Fruit fly (Drosophila melanogaster) whole organism, embryonic: ENCODE data around the gene CG42578.
A peak's percentile ranks its signal among the peaks of the same experiment; 100 is the strongest.

Experiments
- Abd-B ChIP-seq: fragments of 200-800 bp; sonication (Bioruptor generic); optimal IDR thresholded peaks from 2 replicates; lab custom pipeline; 2018; ENCODE audit warnings: missing biosample characterization, mild to moderate bottlenecking, missing genetic modification characterization, moderate library complexity
- BEAF-32 ChIP-seq: fragments of 200-800 bp; sonication (Bioruptor generic); optimal IDR thresholded peaks from 3 replicates; lab custom pipeline; 2017; ENCODE audit warnings: missing biosample characterization, missing genetic modification characterization, mild to moderate bottlenecking, moderate library complexity, missing genetic modification reagents
- CG10959 ChIP-seq: fragments of 200-800 bp; sonication (Bioruptor generic); IDR thresholded peaks from 2 replicates; pipeline ENCODE4 v1.3.6; 2022; ENCODE audit warnings: missing biosample characterization, missing genetic modification characterization
- CG12104 ChIP-seq: fragments of 200-800 bp; sonication (Bioruptor generic); optimal IDR thresholded peaks from 3 replicates; lab custom pipeline; 2016; ENCODE audit warnings: missing biosample characterization, missing genetic modification characterization
- CG12659 ChIP-seq: fragments of 200-800 bp; sonication (Bioruptor generic); optimal IDR thresholded peaks from 3 replicates; lab custom pipeline; 2017; ENCODE audit warnings: mild to moderate bottlenecking, missing biosample characterization, missing genetic modification reagents, missing genetic modification characterization
- CG13775 ChIP-seq: fragments of 200-800 bp; sonication (Bioruptor generic); optimal IDR thresholded peaks from 3 replicates; lab custom pipeline; 2017; ENCODE audit warnings: missing biosample characterization, mild to moderate bottlenecking, missing genetic modification characterization
- CG14050 ChIP-seq: fragments of 200-800 bp; sonication (Bioruptor generic); IDR thresholded peaks from 3 replicates; pipeline ENCODE4 v1.3.6; 2022; ENCODE audit warnings: missing biosample characterization, missing genetic modification characterization
- CG14710 ChIP-seq: fragments of 200-800 bp; sonication (Bioruptor generic); optimal IDR thresholded peaks from 3 replicates; lab custom pipeline; 2019; ENCODE audit warnings: missing biosample characterization, mild to moderate bottlenecking, missing genetic modification characterization, moderate library complexity
- CG1602 ChIP-seq: fragments of 200-800 bp; sonication (Bioruptor generic); optimal IDR thresholded peaks from 3 replicates; lab custom pipeline; 2016; ENCODE audit warnings: missing biosample characterization, missing genetic modification characterization
- CG17612 ChIP-seq: fragments of 200-800 bp; sonication (Bioruptor generic); IDR thresholded peaks from 2 replicates; pipeline ENCODE4 v1.3.6; 2022; ENCODE audit warnings: missing biosample characterization, missing genetic modification characterization
- CG18262 ChIP-seq: fragments of 200-800 bp; optimal IDR thresholded peaks from 3 replicates; lab custom pipeline; 2019; ENCODE audit warnings: missing biosample characterization, mild to moderate bottlenecking, missing genetic modification characterization, moderate library complexity
- CG18599 ChIP-seq: fragments of 200-800 bp; sonication (Bioruptor generic); optimal IDR thresholded peaks from 3 replicates; lab custom pipeline; 2017; ENCODE audit warnings: missing biosample characterization, missing genetic modification characterization, mild to moderate bottlenecking, moderate library complexity, missing genetic modification reagents
- CG18619 ChIP-seq: fragments of 200-800 bp; sonication (Bioruptor generic); optimal IDR thresholded peaks from 3 replicates; lab custom pipeline; 2017; ENCODE audit warnings: missing biosample characterization, mild to moderate bottlenecking, missing genetic modification characterization
- CG2116 ChIP-seq: fragments of 200-800 bp; sonication (Bioruptor generic); optimal IDR thresholded peaks from 3 replicates; lab custom pipeline; 2018; ENCODE audit warnings: missing biosample characterization, mild to moderate bottlenecking, missing genetic modification characterization
- CG34422 ChIP-seq: fragments of 200-800 bp; sonication (Bioruptor generic); IDR thresholded peaks from 3 replicates; pipeline ENCODE4 v1.3.6; 2022; ENCODE audit warnings: missing biosample characterization, missing genetic modification characterization
- CG7556 ChIP-seq: fragments of 200-800 bp; sonication (Bioruptor generic); optimal IDR thresholded peaks from 2 replicates; lab custom pipeline; 2017; ENCODE audit warnings: missing biosample characterization, mild to moderate bottlenecking, missing genetic modification characterization
- CG7839 ChIP-seq: fragments of 200-800 bp; sonication (Bioruptor generic); optimal IDR thresholded peaks from 3 replicates; lab custom pipeline; 2018; ENCODE audit warnings: missing biosample characterization, mild to moderate bottlenecking, missing genetic modification characterization, moderate library complexity
- CG9727 ChIP-seq: fragments of 200-800 bp; sonication (Bioruptor generic); optimal IDR thresholded peaks from 3 replicates; lab custom pipeline; 2017; ENCODE audit warnings: missing biosample characterization, mild to moderate bottlenecking, missing genetic modification characterization
- CoRest ChIP-seq: fragments of 200-800 bp; sonication (Bioruptor generic); optimal IDR thresholded peaks from 3 replicates; lab custom pipeline; 2018; ENCODE audit warnings: missing biosample characterization, mild to moderate bottlenecking, missing genetic modification characterization, moderate library complexity
- Dp ChIP-seq: fragments of 200-800 bp; sonication (Bioruptor generic); optimal IDR thresholded peaks from 2 replicates; lab custom pipeline; 2018; ENCODE audit warnings: missing biosample characterization, mild to moderate bottlenecking, missing genetic modification characterization, moderate library complexity
- E2f1 ChIP-seq: fragments of 200-800 bp; sonication (Bioruptor generic); IDR thresholded peaks from 2 replicates; pipeline ENCODE4 v1.3.6; 2022; ENCODE audit warnings: missing biosample characterization, missing genetic modification characterization
- HLH54F ChIP-seq: fragments of 200-800 bp; sonication (Bioruptor generic); optimal IDR thresholded peaks from 3 replicates; lab custom pipeline; 2016; ENCODE audit warnings: missing biosample characterization, missing genetic modification characterization
- HmgD ChIP-seq: fragments of 200-800 bp; sonication (Bioruptor generic); optimal IDR thresholded peaks from 3 replicates; lab custom pipeline; 2016; ENCODE audit warnings: missing biosample characterization, missing genetic modification characterization
- Hr51 ChIP-seq, 2 experiments: fragments of 200-800 bp; sonication (Bioruptor generic); optimal IDR thresholded peaks; 2 replicates in 1 of 2; 3 replicates in 1 of 2; lab custom pipeline; 2016 to 2018; ENCODE audit warnings: missing biosample characterization in 2 of 2, missing genetic modification characterization in 2 of 2, mild to moderate bottlenecking in 1 of 2, moderate library complexity in 1 of 2
- Nf-YC ChIP-seq: fragments of 200-800 bp; optimal IDR thresholded peaks from 3 replicates; lab custom pipeline; 2019; ENCODE audit warnings: missing biosample characterization, mild to moderate bottlenecking, missing genetic modification characterization, moderate library complexity
- Pdp1 ChIP-seq, 2 experiments: fragments of 200-800 bp; sonication (Bioruptor generic); optimal IDR thresholded peaks; 3 replicates each; lab custom pipeline; 2016; ENCODE audit warnings: missing biosample characterization in 2 of 2, missing genetic modification characterization in 2 of 2, mild to moderate bottlenecking in 1 of 2, moderate library complexity in 1 of 2
- Ptx1 ChIP-seq: fragments of 200-800 bp; sonication (Bioruptor generic); IDR thresholded peaks from 2 replicates; pipeline ENCODE4 v1.3.6; 2022; ENCODE audit warnings: missing biosample characterization, missing genetic modification characterization
- Rfx ChIP-seq: fragments of 200-800 bp; sonication (Bioruptor generic); IDR thresholded peaks from 2 replicates; pipeline ENCODE4 v1.3.6; 2022; ENCODE audit warnings: missing biosample characterization, missing genetic modification characterization
- Taf1 ChIP-seq: fragments of 200-800 bp; sonication (Bioruptor generic); IDR thresholded peaks from 2 replicates; pipeline ENCODE4 v1.3.6; 2022; ENCODE audit warnings: missing biosample characterization, missing genetic modification characterization
- chif ChIP-seq, 2 experiments: fragments of 200-800 bp; sonication (Bioruptor generic); optimal IDR thresholded peaks; 3 replicates each; lab custom pipeline; 2016; ENCODE audit warnings: missing biosample characterization in 2 of 2, missing genetic modification characterization in 2 of 2
- dpn ChIP-seq, 2 experiments: fragments of 200-800 bp; sonication (Bioruptor generic); optimal IDR thresholded peaks; 3 replicates each; lab custom pipeline; 2016; ENCODE audit warnings: missing biosample characterization in 2 of 2, missing genetic modification characterization in 2 of 2
- ems ChIP-seq: fragments of 200-800 bp; sonication (Bioruptor generic); optimal IDR thresholded peaks from 3 replicates; lab custom pipeline; 2016; ENCODE audit warnings: missing biosample characterization, missing genetic modification characterization
- eyg ChIP-seq: fragments of 200-800 bp; sonication (Bioruptor generic); optimal IDR thresholded peaks from 3 replicates; lab custom pipeline; 2016; ENCODE audit warnings: missing biosample characterization, missing genetic modification characterization
- gem ChIP-seq: fragments of 200-800 bp; sonication (Bioruptor generic); optimal IDR thresholded peaks from 2 replicates; lab custom pipeline; 2019; ENCODE audit warnings: missing biosample characterization, mild to moderate bottlenecking, missing genetic modification characterization, moderate library complexity
- grau ChIP-seq: fragments of 200-800 bp; optimal IDR thresholded peaks from 3 replicates; lab custom pipeline; 2019; ENCODE audit warnings: missing biosample characterization, mild to moderate bottlenecking, missing genetic modification characterization, moderate library complexity
- jing ChIP-seq: fragments of 200-800 bp; sonication (Bioruptor generic); optimal IDR thresholded peaks from 2 replicates; lab custom pipeline; 2018; ENCODE audit warnings: missing biosample characterization, mild to moderate bottlenecking, missing genetic modification characterization
- lilli ChIP-seq: fragments of 200-800 bp; sonication (Bioruptor generic); optimal IDR thresholded peaks from 3 replicates; lab custom pipeline; 2016; ENCODE audit warnings: missing biosample characterization, missing genetic modification characterization
- mam ChIP-seq: fragments of 200-800 bp; sonication (Bioruptor generic); optimal IDR thresholded peaks from 3 replicates; lab custom pipeline; 2016; ENCODE audit warnings: missing biosample characterization, missing genetic modification characterization
- odd ChIP-seq: fragments of 200-800 bp; sonication (Bioruptor generic); optimal IDR thresholded peaks from 2 replicates; lab custom pipeline; 2017; ENCODE audit warnings: missing biosample characterization, mild to moderate bottlenecking, missing genetic modification characterization
- phol ChIP-seq: fragments of 200-800 bp; sonication (Bioruptor generic); optimal IDR thresholded peaks from 3 replicates; lab custom pipeline; 2018; ENCODE audit warnings: missing biosample characterization, mild to moderate bottlenecking, missing genetic modification characterization, moderate library complexity
- row ChIP-seq: fragments of 200-800 bp; sonication (Bioruptor generic); IDR thresholded peaks from 3 replicates; pipeline ENCODE4 v1.3.6; 2022; ENCODE audit warnings: missing biosample characterization, missing genetic modification characterization
- scrt ChIP-seq: fragments of 200-800 bp; sonication (Bioruptor generic); optimal IDR thresholded peaks from 2 replicates; lab custom pipeline; 2018; ENCODE audit warnings: missing biosample characterization, mild to moderate bottlenecking, missing genetic modification characterization, moderate library complexity
- sens ChIP-seq: fragments of 200-800 bp; sonication (Bioruptor generic); peaks from one replicate; lab custom pipeline; 2016; ENCODE audit warnings: missing biosample characterization, missing genetic modification characterization
- so ChIP-seq: fragments of 200-800 bp; sonication (Bioruptor generic); IDR thresholded peaks from 3 replicates; pipeline ENCODE4 v1.3.6; 2022; ENCODE audit warnings: missing biosample characterization, missing genetic modification characterization
- sr ChIP-seq: fragments of 200-800 bp; sonication (Bioruptor generic); IDR thresholded peaks from 3 replicates; pipeline ENCODE4 v1.3.6; 2022; ENCODE audit warnings: missing biosample characterization, missing genetic modification characterization
- tgo ChIP-seq: fragments of 200-800 bp; sonication (Bioruptor generic); IDR thresholded peaks from 3 replicates; pipeline ENCODE4 v1.3.6; 2022; ENCODE audit warnings: missing biosample characterization, missing genetic modification characterization
- vnd ChIP-seq: fragments of 200-800 bp; sonication (Bioruptor generic); IDR thresholded peaks from 3 replicates; pipeline ENCODE4 v1.3.6; 2022; ENCODE audit warnings: missing biosample characterization, missing genetic modification characterization; ENCODE audit not compliant: partially characterized antibody

The CG42578 gene

DNA sequence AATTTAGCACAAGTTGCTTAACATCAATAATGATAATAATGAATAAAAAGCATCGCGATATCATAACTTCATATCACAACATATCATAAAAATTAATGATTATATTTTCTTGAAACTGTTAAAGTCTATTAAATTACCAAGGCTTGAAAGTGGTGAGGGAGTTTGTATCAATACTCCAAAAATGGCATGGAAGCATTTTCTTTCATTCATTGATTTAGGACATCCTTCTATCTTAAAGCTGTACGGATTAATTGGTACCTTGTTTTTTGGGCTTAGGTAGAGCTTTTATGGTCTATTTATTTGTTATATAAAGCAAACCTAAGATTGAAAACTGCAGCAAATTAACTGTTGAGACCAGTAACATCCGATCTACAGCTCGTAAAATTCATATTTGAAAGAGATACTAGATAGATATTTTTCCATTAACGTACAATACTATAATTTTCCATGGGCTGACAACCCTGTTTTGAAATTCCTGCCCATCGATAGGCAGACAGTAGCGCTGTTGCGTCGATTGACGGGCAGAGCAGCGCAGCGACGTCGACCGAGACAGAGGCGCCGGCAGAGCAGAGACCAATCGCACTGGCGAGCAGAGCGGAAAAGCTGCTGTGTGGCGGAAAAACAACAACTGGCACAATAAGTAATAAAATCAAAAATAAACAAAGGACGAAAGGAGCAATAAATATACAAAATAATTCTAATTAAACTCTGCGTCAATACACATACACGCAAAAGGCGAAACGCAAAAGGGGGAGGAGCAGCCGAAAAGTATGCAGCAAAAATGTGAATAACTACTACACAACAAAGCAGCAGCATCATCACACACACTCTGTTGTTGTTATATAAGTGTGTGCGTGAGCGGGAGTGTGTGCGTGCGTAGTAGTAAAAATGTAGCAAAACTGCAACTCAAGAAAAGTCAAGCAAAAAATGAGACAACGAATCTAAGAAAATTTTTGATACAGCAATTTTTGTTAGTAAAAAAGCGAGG lies 12.5 kb upstream of the CG42578 start, which contains the start of gene CG1695 (continued):
- TF ChIP-seq CG13775 = peak; percentile 7
- TF ChIP-seq gem (tag; lab: Kevin White, UChicago) = peak; percentile 41
- TF ChIP-seq CG18262 (tag; lab: Kevin White, UChicago) = peak; percentile 17
- 0 out of 3 replicates have a peak, but pooled peaks have one; percentile 9 for TF ChIP-seq so
- TF ChIP-seq Ptx1 (GFP tag; lab: Robert Waterston, UW) = peak; percentile 12; the same call in 1 of the 2 replicates
- TF ChIP-seq sr = no peak
- TF ChIP-seq vnd = no peak
- TF ChIP-seq row (GFP tag; lab: Robert Waterston, UW) = peak; percentile 60
- no peak for TF ChIP-seq HmgD (GFP tag; lab: Kevin White, UChicago)
- TF ChIP-seq Abd-B (GFP tag; lab: Kevin White, UChicago) = peak; percentile 17
- TF ChIP-seq chif (GFP tag; optimal IDR thresholded peaks at IDR 0.05; lab: Kevin White, UChicago) = peak in 1 of 2 experiments; percentile 6
- no peak for TF ChIP-seq CG17612 (GFP tag; lab: Robert Waterston, UW)
- TF ChIP-seq Taf1 (GFP tag; lab: Robert Waterston, UW) = no peak
- TF ChIP-seq E2f1 (GFP tag; lab: Robert Waterston, UW) = no peak
- TF ChIP-seq grau = peak; percentile 27
- TF ChIP-seq Hr51 (GFP tag; optimal IDR thresholded peaks at IDR 0.05; lab: Kevin White, UChicago) = peak in 1 of 2 experiments; percentile 39
- peak; percentile 29 for TF ChIP-seq CG18599 (GFP tag; lab: Kevin White, UChicago)
- no peak for TF ChIP-seq CG34422 (GFP tag; lab: Robert Waterston, UW)
- peak; percentile 30 for TF ChIP-seq CG9727
- 0 out of 3 replicates have a peak, but pooled peaks have one; percentile 17 for TF ChIP-seq tgo
- TF ChIP-seq ems = no peak
- no peak for TF ChIP-seq CG10959 (GFP tag; lab: Robert Waterston, UW)
- peak; percentile 32 for TF ChIP-seq odd (GFP tag; lab: Kevin White, UChicago)
- peak; percentile 1 for TF ChIP-seq HLH54F
- TF ChIP-seq CG1602 (GFP tag; lab: Kevin White, UChicago) = peak; percentile 3
- peak; percentile 17 for TF ChIP-seq mam (GFP tag; lab: Kevin White, UChicago)
- TF ChIP-seq CG2116 (GFP tag; lab: Kevin White, UChicago) = peak; percentile 29
- peak; percentile 19 for TF ChIP-seq CG18619 (GFP tag; lab: Kevin White, UChicago)
- TF ChIP-seq sens (GFP tag; lab: Kevin White, UChicago) = peak; percentile 90
- TF ChIP-seq CoRest (tag; lab: Kevin White, UChicago) = peak; percentile 36
- TF ChIP-seq phol (tag; lab: Kevin White, UChicago) = peak; percentile 12
- peak; percentile 17 for TF ChIP-seq scrt
- TF ChIP-seq CG7556 = peak; percentile 51
- peak; percentile 8 for TF ChIP-seq CG12104 (GFP tag; lab: Kevin White, UChicago)
- no peak for TF ChIP-seq CG14050 (GFP tag; lab: Robert Waterston, UW)
- peak; percentile 47 for TF ChIP-seq lilli (GFP tag; lab: Kevin White, UChicago)
- TF ChIP-seq dpn (GFP tag; optimal IDR thresholded peaks at IDR 0.05; lab: Kevin White, UChicago) = peak in 1 of 2 experiments; percentile 0
- TF ChIP-seq jing (GFP tag; lab: Kevin White, UChicago) = no peak
- peak; percentile 31; the same call in 1 of the 2 replicates for TF ChIP-seq Rfx (GFP tag; lab: Robert Waterston, UW)
- peak; percentile 17 for TF ChIP-seq Dp (GFP tag; lab: Kevin White, UChicago)
- peak; percentile 6 for TF ChIP-seq Nf-YC
- peak; percentile 42 for TF ChIP-seq BEAF-32 (GFP tag; lab: Kevin White, UChicago)
- peak; percentile 34 for TF ChIP-seq CG12659 (GFP tag; lab: Kevin White, UChicago)
- TF ChIP-seq eyg = no peak
- TF ChIP-seq CG14710 (tag; lab: Kevin White, UChicago) = peak; percentile 20
- TF ChIP-seq Pdp1 (GFP tag; optimal IDR thresholded peaks at IDR 0.05; lab: Kevin White, UChicago) = peak; percentile 1 to 71
- TF ChIP-seq CG7839 = peak; percentile 32
